Worm (Caenorhabditis elegans) whole organism, L4 larva: ENCODE results near the gene T10H4.13.
A peak's percentile ranks its signal among the peaks of the same experiment; 100 is the strongest.
"Not testable (repeated sequence)": the region's sequence is repeated elsewhere in the genome, so short reads cannot be mapped to it uniquely, and the experiment has no call there.

ENCODE experiments used
- F26F4.8 ChIP-seq: fragments of 200-800 bp; sonication (Bioruptor generic); conservative IDR thresholded peaks from 2 replicates; pipeline ENCODE4 v1.3.6; 2022; ENCODE audit warnings: missing genetic modification characterization, missing compliant biosample characterization
- F44E2.7 ChIP-seq: fragments of 200-800 bp; sonication (Bioruptor generic); IDR thresholded peaks from 2 replicates; pipeline ENCODE4 v2.1.2; 2022; ENCODE audit warnings: missing genetic modification characterization, missing compliant biosample characterization
- F49E8.2 ChIP-seq: sonication (generic microtip); optimal IDR thresholded peaks from 2 replicates; lab custom pipeline; 2016; ENCODE audit warnings: missing compliant biosample characterization, mild to moderate bottlenecking, missing genetic modification characterization, borderline replicate concordance
- R02D3.7 ChIP-seq: fragments of 150-350 bp; sonication (generic microtip); optimal IDR thresholded peaks from 3 replicates; lab custom pipeline; 2014; ENCODE audit warnings: missing biosample characterization, missing genetic modification characterization
- Y48G9A.11 ChIP-seq: fragments of 200-800 bp; sonication (Bioruptor generic); IDR thresholded peaks from 2 replicates; pipeline ENCODE4 v1.3.6; 2022; ENCODE audit warnings: missing genetic modification reagents, missing genetic modification characterization, missing compliant biosample characterization
- Y75B8A.6 ChIP-seq: fragments of 200-800 bp; sonication (Bioruptor generic); IDR thresholded peaks from 2 replicates; pipeline ENCODE4 v1.3.6; 2022; ENCODE audit warnings: missing genetic modification reagents, missing genetic modification characterization, missing compliant biosample characterization
- ZK546.5 ChIP-seq, 2 experiments: sonication (generic microtip); optimal IDR thresholded peaks; 2 replicates each; lab custom pipeline; 2017; ENCODE audit warnings: missing biosample characterization in 2 of 2, missing genetic modification characterization in 2 of 2
- aha-1 ChIP-seq: fragments of 150-350 bp; peaks from one replicate; lab custom pipeline; 2014; ENCODE audit warnings: missing biosample characterization, missing genetic modification characterization
- ceh-28 ChIP-seq: fragments of 150-350 bp; optimal IDR thresholded peaks from 2 replicates; lab custom pipeline; 2014; ENCODE audit warnings: missing biosample characterization, missing genetic modification reagents, missing genetic modification characterization
- ceh-62 ChIP-seq: sonication (generic microtip); optimal IDR thresholded peaks from 2 replicates; lab custom pipeline; 2017; ENCODE audit warnings: missing biosample characterization, missing genetic modification characterization
- ces-1 ChIP-seq: fragments of 150-350 bp; sonication (generic microtip); optimal IDR thresholded peaks from 4 replicates; lab custom pipeline; 2014; ENCODE audit warnings: missing biosample characterization, missing genetic modification reagents, missing genetic modification characterization
- cey-2 ChIP-seq: sonication (generic microtip); optimal IDR thresholded peaks from 3 replicates; lab custom pipeline; 2017; ENCODE audit warnings: missing genetic modification characterization, mild to moderate bottlenecking, missing compliant biosample characterization, antibody characterized with exemption, borderline replicate concordance; ENCODE audit not compliant: insufficient read depth
- daf-12 ChIP-seq: fragments of 150-350 bp; optimal IDR thresholded peaks from 2 replicates; lab custom pipeline; 2014; ENCODE audit warnings: missing biosample characterization, missing genetic modification reagents, missing genetic modification characterization
- daf-19 ChIP-seq: fragments of 200-800 bp; sonication (Bioruptor generic); conservative IDR thresholded peaks from 2 replicates; pipeline ENCODE4 v1.3.6; 2022; ENCODE audit warnings: missing genetic modification characterization, missing compliant biosample characterization
- daf-8 ChIP-seq: fragments of 200-800 bp; sonication (Bioruptor generic); IDR thresholded peaks from 2 replicates; pipeline ENCODE4 v1.3.6; 2022; ENCODE audit warnings: missing genetic modification characterization, missing compliant biosample characterization
- dmd-8 ChIP-seq: fragments of 200-800 bp; sonication (Bioruptor generic); IDR thresholded peaks from 2 replicates; pipeline ENCODE4 v1.3.6; 2022; ENCODE audit warnings: missing genetic modification characterization, missing compliant biosample characterization
- dpl-1 ChIP-seq: fragments of 150-350 bp; optimal IDR thresholded peaks from 2 replicates; lab custom pipeline; 2014; ENCODE audit warnings: missing biosample characterization, missing genetic modification reagents, missing genetic modification characterization
- egl-27 ChIP-seq: sonication (generic microtip); optimal IDR thresholded peaks from 3 replicates; lab custom pipeline; 2017; ENCODE audit warnings: missing biosample characterization, missing genetic modification reagents, missing genetic modification characterization
- fkh-10 ChIP-seq: fragments of 150-350 bp; optimal IDR thresholded peaks from 2 replicates; lab custom pipeline; 2014; ENCODE audit warnings: missing biosample characterization, missing genetic modification reagents, missing genetic modification characterization
- hmg-1.1 ChIP-seq: fragments of 200-800 bp; sonication (Bioruptor generic); IDR thresholded peaks from 2 replicates; pipeline ENCODE4 v1.3.6; 2022; ENCODE audit warnings: missing genetic modification reagents, missing genetic modification characterization, missing compliant biosample characterization
- lim-7 ChIP-seq: fragments of 200-800 bp; sonication (Bioruptor generic); IDR thresholded peaks from 2 replicates; pipeline ENCODE4 v1.3.6; 2022; ENCODE audit warnings: missing genetic modification characterization, missing compliant biosample characterization
- mes-2 ChIP-seq: sonication (generic microtip); optimal IDR thresholded peaks from 2 replicates; lab custom pipeline; 2016; ENCODE audit warnings: missing genotype, mild to moderate bottlenecking, missing genetic modification characterization, missing compliant biosample characterization; ENCODE audit not compliant: poor library complexity, severe bottlenecking
- mxl-2 ChIP-seq: fragments of 200-800 bp; sonication (Bioruptor generic); conservative IDR thresholded peaks from 2 replicates; pipeline ENCODE4 v1.3.6; 2022; ENCODE audit warnings: missing genetic modification reagents, missing genetic modification characterization, missing compliant biosample characterization
- mxl-3 ChIP-seq: fragments of 200-800 bp; sonication (Bioruptor generic); optimal IDR thresholded peaks from 2 replicates; lab custom pipeline; 2018; ENCODE audit warnings: mild to moderate bottlenecking, missing genetic modification characterization, missing compliant biosample characterization
- nhr-42 ChIP-seq: fragments of 200-800 bp; sonication (Bioruptor generic); IDR thresholded peaks from 2 replicates; pipeline ENCODE4 v1.3.6; 2022; ENCODE audit warnings: missing genetic modification characterization, missing compliant biosample characterization
- nhr-76 ChIP-seq: fragments of 150-350 bp; optimal IDR thresholded peaks from 2 replicates; lab custom pipeline; 2014; ENCODE audit warnings: missing biosample characterization, missing genetic modification characterization
- nhr-77 ChIP-seq: fragments of 150-350 bp; optimal IDR thresholded peaks from 2 replicates; lab custom pipeline; 2014; ENCODE audit warnings: missing biosample characterization, missing genetic modification characterization
- pha-4 ChIP-seq, 2 experiments: fragments of 150-350 bp in 1 of 2; fragments of 200-800 bp in 1 of 2; sonication (Bioruptor generic) in 1 of 2; IDR thresholded peaks in 1 of 2; optimal IDR thresholded peaks in 1 of 2; 2 replicates each; pipeline versions ENCODE4 v1.3.6 to Lab custom; 2014 to 2022; ENCODE audit warnings: missing genetic modification characterization in 2 of 2, missing genetic modification reagents in 2 of 2, missing biosample characterization in 1 of 2, missing compliant biosample characterization in 1 of 2
- php-3 ChIP-seq: fragments of 200-800 bp; sonication (Bioruptor generic); IDR thresholded peaks from 2 replicates; pipeline ENCODE4 v1.3.6; 2022; ENCODE audit warnings: missing genetic modification reagents, missing genetic modification characterization, missing compliant biosample characterization
- rbr-2 ChIP-seq: sonication (generic microtip); optimal IDR thresholded peaks from 2 replicates; lab custom pipeline; 2016; ENCODE audit warnings: missing genotype, missing genetic modification characterization, missing compliant biosample characterization
- sdz-12 ChIP-seq: fragments of 200-800 bp; sonication (Bioruptor generic); optimal IDR thresholded peaks from 2 replicates; lab custom pipeline; 2018; ENCODE audit warnings: mild to moderate bottlenecking, missing genetic modification characterization, missing compliant biosample characterization
- set-16 ChIP-seq: fragments of 200-800 bp; sonication (Bioruptor generic); IDR thresholded peaks from 2 replicates; pipeline ENCODE4 v1.3.6; 2022; ENCODE audit warnings: missing genetic modification reagents, missing genetic modification characterization, missing compliant biosample characterization
- spr-1 ChIP-seq: sonication (generic microtip); optimal IDR thresholded peaks from 2 replicates; lab custom pipeline; 2016; ENCODE audit warnings: mild to moderate bottlenecking, missing genetic modification characterization, missing compliant biosample characterization
- spr-3 ChIP-seq: fragments of 200-800 bp; sonication (Bioruptor generic); optimal IDR thresholded peaks from 2 replicates; lab custom pipeline; 2018; ENCODE audit warnings: mild to moderate bottlenecking, missing genetic modification characterization, missing compliant biosample characterization
- tag-97 ChIP-seq: fragments of 200-800 bp; sonication (Bioruptor generic); IDR thresholded peaks from 2 replicates; pipeline ENCODE4 v1.3.6; 2022; ENCODE audit warnings: missing genetic modification characterization, missing compliant biosample characterization
- tra-1 ChIP-seq: fragments of 200-800 bp; sonication (Bioruptor generic); IDR thresholded peaks from 2 replicates; pipeline ENCODE4 v1.3.6; 2022; ENCODE audit warnings: missing genetic modification reagents, missing genetic modification characterization, missing compliant biosample characterization
- unc-62 ChIP-seq, 3 experiments: fragments of 150-350 bp in 1 of 3; sonication (generic microtip); optimal IDR thresholded peaks in 2 of 3; peaks in 1 of 3; 1 replicate in 1 of 3; 2 replicates in 2 of 3; lab custom pipeline; 2014 to 2017; ENCODE audit warnings: missing biosample characterization in 3 of 3, missing genetic modification characterization in 3 of 3, missing genetic modification reagents in 3 of 3, missing genotype in 1 of 3
- vab-7 ChIP-seq: fragments of 200-800 bp; sonication (Bioruptor generic); IDR thresholded peaks from 2 replicates; pipeline ENCODE4 v1.3.6; 2022; ENCODE audit warnings: missing genetic modification reagents, missing genetic modification characterization, missing compliant biosample characterization
- zfp-2 ChIP-seq: sonication (generic microtip); optimal IDR thresholded peaks from 2 replicates; lab custom pipeline; 2016; ENCODE audit warnings: mild to moderate bottlenecking, missing genetic modification characterization, missing compliant biosample characterization
- zip-11 ChIP-seq: fragments of 200-800 bp; sonication (Bioruptor generic); IDR thresholded peaks from 2 replicates; pipeline ENCODE4 v1.3.6; 2022; ENCODE audit warnings: missing genetic modification characterization, missing compliant biosample characterization
- ztf-11 ChIP-seq: fragments of 150-350 bp; optimal IDR thresholded peaks from 2 replicates; lab custom pipeline; 2014; ENCODE audit warnings: missing biosample characterization, missing genetic modification characterization
- ztf-7 ChIP-seq: fragments of 150-350 bp; optimal IDR thresholded peaks from 2 replicates; lab custom pipeline; 2014; ENCODE audit warnings: missing biosample characterization, missing genetic modification characterization

T10H4.13 gene

DNA sequence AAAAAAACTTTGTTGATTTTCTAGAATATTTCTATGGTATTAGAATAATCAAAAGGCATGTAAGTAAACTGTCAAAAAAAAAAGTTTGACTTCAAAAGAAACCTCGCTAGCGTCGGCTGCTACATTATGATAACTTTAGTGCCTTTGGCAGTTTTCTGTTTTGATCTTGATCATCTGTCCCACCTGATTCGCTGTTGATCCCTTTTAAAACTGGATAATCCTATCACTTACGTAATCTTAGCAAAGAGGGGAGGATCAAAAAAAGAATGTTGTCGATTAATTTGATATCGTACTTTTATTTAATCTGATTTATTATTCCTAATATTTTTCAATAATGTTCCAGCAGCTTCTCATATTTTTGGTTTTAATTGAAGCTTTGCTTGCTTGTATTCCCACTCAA is 7.4 kb downstream of the T10H4.13 start, which contains the start of gene M01B2.8:
Gene M01B2.8 (plus strand): TSS at position 301 of the 400 bp plus-strand sequence.
- TF ChIP-seq ceh-62 (tag; lab: Kevin White, UChicago) (no peak), rbr-2 (tag; lab: Kevin White, UChicago) (no peak), daf-19 (GFP tag; lab: Robert Waterston, UW) (no peak), mxl-2 (GFP tag; lab: Robert Waterston, UW) (no peak), set-16 (GFP tag; lab: Robert Waterston, UW) (no peak), spr-1 (no peak), pha-4 (GFP tag; IDR thresholded peaks at IDR 0.05; lab: Robert Waterston, UW) (no peak), pha-4 (tag; optimal IDR thresholded peaks at IDR 0.05; lab: Kevin White, UChicago) (no peak), ZK546.5 (tag; optimal IDR thresholded peaks at IDR 0.05; lab: Kevin White, UChicago) (no peak), F44E2.7 (GFP tag; lab: Robert Waterston, UW) (no peak), lim-7 (GFP tag; lab: Robert Waterston, UW) (no peak)

DNA sequence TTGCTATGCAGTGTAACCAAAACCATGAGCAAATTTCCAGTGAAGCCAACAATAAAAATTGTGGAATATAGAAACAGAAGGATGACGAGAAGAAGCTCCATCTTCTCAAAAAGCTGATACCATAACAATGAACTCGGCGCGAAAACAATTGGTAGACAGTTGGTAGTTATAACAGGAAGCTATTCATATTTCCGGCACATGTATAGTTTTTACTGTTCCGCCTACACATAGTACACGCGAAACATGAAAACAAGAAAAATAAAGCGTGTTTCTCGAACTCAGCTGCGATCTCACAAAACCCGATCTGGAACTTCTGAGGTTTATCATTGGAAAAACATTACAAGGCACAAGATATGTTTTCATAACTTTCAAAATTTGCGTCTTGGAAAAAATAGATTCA is 8.3 kb downstream of the T10H4.13 start, which contains the start of gene srsx-37:
Gene srsx-37 (minus strand): TSS at position 101 of the 400 bp plus-strand sequence.
- no peak for TF ChIP-seq tra-1 (GFP tag; lab: Robert Waterston, UW)
- no peak for TF ChIP-seq nhr-42 (GFP tag; lab: Robert Waterston, UW)
- TF ChIP-seq tag-97 (GFP tag; lab: Robert Waterston, UW), result no peak
- no peak for TF ChIP-seq nhr-77
- no peak for TF ChIP-seq hmg-1.1
- no peak for TF ChIP-seq fkh-10 (GFP tag; lab: Kevin White, UChicago)
- TF ChIP-seq sdz-12 (GFP tag; lab: Kevin White, UChicago), result no peak
- no peak for TF ChIP-seq daf-19 (GFP tag; lab: Robert Waterston, UW)
- no peak for TF ChIP-seq nhr-76 (tag; lab: Kevin White, UChicago)
- no peak for TF ChIP-seq pha-4 (GFP tag; IDR thresholded peaks at IDR 0.05; lab: Robert Waterston, UW)
- no peak for TF ChIP-seq pha-4 (tag; optimal IDR thresholded peaks at IDR 0.05; lab: Kevin White, UChicago)
- TF ChIP-seq ceh-28, result no peak
- TF ChIP-seq aha-1, result no peak
- TF ChIP-seq mes-2 (tag; lab: Kevin White, UChicago), result no peak
- TF ChIP-seq dpl-1 (GFP tag; lab: Kevin White, UChicago), result no peak
- no peak for TF ChIP-seq daf-8 (GFP tag; lab: Robert Waterston, UW)
- TF ChIP-seq ztf-7 (tag; lab: Kevin White, UChicago), result no peak
- TF ChIP-seq cey-2 (tag; lab: Kevin White, UChicago), result no peak
- no peak for TF ChIP-seq egl-27
- TF ChIP-seq dmd-8 (GFP tag; lab: Robert Waterston, UW), result no peak

ce11 chrV:15256669-15257068 is 10.6 kb downstream of the T10H4.13 start, which contains the start of gene srsx-39:
TSS of gene srsx-39 (minus strand) at chrV:15256769.
- TF ChIP-seq F26F4.8 (GFP tag; lab: Robert Waterston, UW); mxl-3 (GFP tag; lab: Kevin White, UChicago); zfp-2: not testable (repeated sequence)

DNA sequence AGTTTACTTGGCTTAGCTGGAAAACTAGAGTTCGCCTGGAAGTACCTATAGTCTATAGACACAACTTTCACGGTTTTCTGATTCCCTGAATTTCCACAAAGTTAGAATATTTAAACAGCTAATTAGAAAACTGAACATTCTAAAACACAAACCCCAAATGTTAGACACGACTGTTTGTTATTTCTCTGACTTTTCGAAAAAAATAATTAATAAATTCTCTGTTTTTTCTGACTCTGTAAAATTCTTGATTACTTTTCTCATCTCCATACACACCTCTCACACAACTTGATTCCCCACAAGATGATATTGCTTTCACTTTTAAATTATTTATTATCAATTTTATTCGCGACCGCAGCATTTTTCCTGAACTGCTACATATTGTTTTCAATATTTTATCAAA is 13.8 kb downstream of the T10H4.13 start, which contains the start of gene srbc-75:
Gene srbc-75 (plus strand): TSS at position 301 of the 400 bp plus-strand sequence.
- no peak for TF ChIP-seq spr-1
- TF ChIP-seq ztf-11 (tag; lab: Kevin White, UChicago), result no peak
- no peak for TF ChIP-seq ceh-62 (tag; lab: Kevin White, UChicago)
- no peak for TF ChIP-seq Y75B8A.6 (GFP tag; lab: Robert Waterston, UW)
- TF ChIP-seq aha-1, result peak; percentile 54
- no peak for TF ChIP-seq zip-11 (GFP tag; lab: Robert Waterston, UW)

DNA sequence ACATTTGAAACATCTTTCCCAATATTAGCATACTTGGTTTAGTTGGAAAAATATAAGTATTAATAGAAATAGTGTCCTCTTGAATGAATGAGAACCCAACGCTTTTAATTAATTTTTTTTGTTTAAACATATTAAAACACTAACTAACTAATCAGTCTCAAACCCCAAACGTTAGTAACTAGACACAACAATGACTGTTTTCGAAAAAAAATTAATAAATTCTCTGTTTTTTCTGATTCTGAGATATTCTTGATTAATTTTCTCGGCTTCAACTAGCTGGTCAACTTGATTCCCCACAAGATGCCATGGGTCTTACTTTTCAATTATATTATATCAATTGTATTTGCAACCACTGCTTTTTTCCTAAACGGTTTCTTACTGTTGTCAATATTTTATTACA is 15.2 kb downstream of the T10H4.13 start, which contains the start of gene srbc-76:
Gene srbc-76 (plus strand): TSS at position 301 of the 400 bp plus-strand sequence.
- TF ChIP-seq dpl-1 (GFP tag; lab: Kevin White, UChicago), result no peak
- no peak for TF ChIP-seq vab-7
- TF ChIP-seq spr-3 (GFP tag; lab: Kevin White, UChicago), result no peak
- TF ChIP-seq php-3 (GFP tag; lab: Robert Waterston, UW), result no peak
- TF ChIP-seq ces-1 (GFP tag; lab: Kevin White, UChicago), result no peak
- TF ChIP-seq Y48G9A.11, result no peak
- TF ChIP-seq daf-12 (tag; lab: Kevin White, UChicago), result no peak
- TF ChIP-seq F49E8.2 (tag; lab: Kevin White, UChicago), result no peak
- no peak for TF ChIP-seq unc-62 (GFP tag; optimal IDR thresholded peaks at IDR 0.05 in 1 of 2; lab: Kevin White, UChicago)
- TF ChIP-seq unc-62 (tag; optimal IDR thresholded peaks at IDR 0.05; lab: Kevin White, UChicago), result no peak
- TF ChIP-seq R02D3.7 (tag; lab: Kevin White, UChicago), result no peak
- no peak for TF ChIP-seq set-16 (GFP tag; lab: Robert Waterston, UW)
- TF ChIP-seq F44E2.7 (GFP tag; lab: Robert Waterston, UW), result no peak
- TF ChIP-seq lim-7 (GFP tag; lab: Robert Waterston, UW), result no peak
